Fruit fly (Drosophila melanogaster) whole organism, prepupa: ENCODE measurements around the gene CG14566.
A peak's percentile ranks its signal among the peaks of the same experiment; 100 is the strongest.

Source experiments
- CG10631 ChIP-seq: fragments of 200-800 bp; sonication (Bioruptor generic); optimal IDR thresholded peaks from 2 replicates; lab custom pipeline; 2016; ENCODE audit warnings: missing biosample characterization, missing genetic modification characterization
- CG11294 ChIP-seq: fragments of 200-800 bp; sonication (Bioruptor generic); IDR thresholded peaks from 2 replicates; pipeline ENCODE4 v1.3.6; 2022; ENCODE audit warnings: missing biosample characterization, missing genetic modification characterization
- CG1621 ChIP-seq: fragments of 200-800 bp; sonication (Bioruptor generic); optimal IDR thresholded peaks from 3 replicates; lab custom pipeline; 2018; ENCODE audit warnings: missing biosample characterization, mild to moderate bottlenecking, missing genetic modification characterization
- CG31627 ChIP-seq: fragments of 200-800 bp; sonication (Bioruptor generic); optimal IDR thresholded peaks from 3 replicates; lab custom pipeline; 2016; ENCODE audit warnings: missing biosample characterization, missing genetic modification characterization
- CG32006 ChIP-seq: fragments of 200-800 bp; sonication (Bioruptor generic); optimal IDR thresholded peaks from 3 replicates; lab custom pipeline; 2017; ENCODE audit warnings: missing biosample characterization, mild to moderate bottlenecking, missing genetic modification characterization
- CG34406 ChIP-seq: fragments of 200-800 bp; sonication (Bioruptor generic); optimal IDR thresholded peaks from 3 replicates; lab custom pipeline; 2016; ENCODE audit warnings: missing biosample characterization, missing genetic modification characterization
- CG3919 ChIP-seq: fragments of 200-800 bp; sonication (Bioruptor generic); optimal IDR thresholded peaks from 3 replicates; lab custom pipeline; 2016; ENCODE audit warnings: missing biosample characterization, missing genetic modification characterization
- CG4318 ChIP-seq: fragments of 200-800 bp; sonication (Bioruptor generic); optimal IDR thresholded peaks from 3 replicates; lab custom pipeline; 2017; ENCODE audit warnings: missing biosample characterization, mild to moderate bottlenecking, missing genetic modification characterization
- CG6276 ChIP-seq: fragments of 200-800 bp; sonication (Bioruptor generic); optimal IDR thresholded peaks from 2 replicates; lab custom pipeline; 2017; ENCODE audit warnings: missing biosample characterization, mild to moderate bottlenecking, missing genetic modification characterization
- CG6792 ChIP-seq: fragments of 200-800 bp; sonication (Bioruptor generic); optimal IDR thresholded peaks from 3 replicates; lab custom pipeline; 2016; ENCODE audit warnings: missing biosample characterization, missing genetic modification characterization
- CG7368 ChIP-seq: fragments of 200-800 bp; sonication (Bioruptor generic); optimal IDR thresholded peaks from 3 replicates; lab custom pipeline; 2016; ENCODE audit warnings: missing biosample characterization, missing genetic modification characterization
- CG8632 ChIP-seq: fragments of 200-800 bp; sonication (Bioruptor generic); optimal IDR thresholded peaks from 3 replicates; lab custom pipeline; 2016; ENCODE audit warnings: missing biosample characterization, missing genetic modification characterization
- CG9139 ChIP-seq: fragments of 200-800 bp; sonication (Bioruptor generic); optimal IDR thresholded peaks from 3 replicates; lab custom pipeline; 2017; ENCODE audit warnings: missing biosample characterization, mild to moderate bottlenecking, missing genetic modification characterization
- Eip75B ChIP-seq: fragments of 200-800 bp; sonication (Bioruptor generic); optimal IDR thresholded peaks from 3 replicates; lab custom pipeline; 2016; ENCODE audit warnings: missing biosample characterization, missing genetic modification characterization
- Eip78C ChIP-seq: fragments of 200-800 bp; sonication (Bioruptor generic); peaks from one replicate; lab custom pipeline; 2016; ENCODE audit warnings: missing biosample characterization, missing genetic modification characterization
- Eip93F ChIP-seq: fragments of 200-800 bp; sonication (Bioruptor generic); optimal IDR thresholded peaks from 2 replicates; lab custom pipeline; 2016; ENCODE audit warnings: missing biosample characterization, mild to moderate bottlenecking, missing genetic modification characterization
- Ets96B ChIP-seq: fragments of 200-800 bp; optimal IDR thresholded peaks from 2 replicates; lab custom pipeline; 2019; ENCODE audit warnings: missing biosample characterization, mild to moderate bottlenecking, missing genetic modification characterization, moderate library complexity
- Gug ChIP-seq: fragments of 200-800 bp; sonication (Bioruptor generic); IDR thresholded peaks from 2 replicates; pipeline ENCODE4 v1.3.6; 2022; ENCODE audit warnings: missing biosample characterization, missing genetic modification characterization
- Hr4 ChIP-seq: fragments of 200-800 bp; sonication (Bioruptor generic); optimal IDR thresholded peaks from 3 replicates; lab custom pipeline; 2016; ENCODE audit warnings: missing biosample characterization, missing genetic modification characterization
- Lpt ChIP-seq: fragments of 200-800 bp; sonication (Bioruptor generic); optimal IDR thresholded peaks from 3 replicates; lab custom pipeline; 2016; ENCODE audit warnings: missing biosample characterization, missing genetic modification characterization
- Met ChIP-seq: fragments of 200-800 bp; sonication (Bioruptor generic); optimal IDR thresholded peaks from 3 replicates; lab custom pipeline; 2016; ENCODE audit warnings: missing biosample characterization, missing genetic modification characterization
- OdsH ChIP-seq: fragments of 200-800 bp; sonication (Bioruptor generic); optimal IDR thresholded peaks from 3 replicates; lab custom pipeline; 2016; ENCODE audit warnings: missing biosample characterization, missing genetic modification characterization
- Smox ChIP-seq: fragments of 200-800 bp; sonication (Bioruptor generic); optimal IDR thresholded peaks from 3 replicates; lab custom pipeline; 2016; ENCODE audit warnings: missing biosample characterization, missing genetic modification characterization
- Sox102F ChIP-seq: fragments of 200-800 bp; sonication (Bioruptor generic); optimal IDR thresholded peaks from 2 replicates; lab custom pipeline; 2016; ENCODE audit warnings: missing biosample characterization, mild to moderate bottlenecking, missing genetic modification characterization
- Sox14 ChIP-seq: fragments of 200-800 bp; sonication (Bioruptor generic); optimal IDR thresholded peaks from 3 replicates; lab custom pipeline; 2016; ENCODE audit warnings: missing biosample characterization, missing genetic modification characterization
- Sox15 ChIP-seq: fragments of 200-800 bp; sonication (Bioruptor generic); optimal IDR thresholded peaks from 3 replicates; lab custom pipeline; 2016; ENCODE audit warnings: missing biosample characterization, missing genetic modification characterization
- achi ChIP-seq: fragments of 200-800 bp; sonication (Bioruptor generic); optimal IDR thresholded peaks from 3 replicates; lab custom pipeline; 2016; ENCODE audit warnings: missing biosample characterization, missing genetic modification characterization
- acj6 ChIP-seq: fragments of 200-800 bp; sonication (Bioruptor generic); optimal IDR thresholded peaks from 3 replicates; lab custom pipeline; 2016; ENCODE audit warnings: missing biosample characterization, missing genetic modification characterization
- cyc ChIP-seq: fragments of 200-800 bp; sonication (Bioruptor generic); optimal IDR thresholded peaks from 3 replicates; lab custom pipeline; 2016; ENCODE audit warnings: missing biosample characterization, missing genetic modification characterization
- dac ChIP-seq: fragments of 200-800 bp; sonication (Bioruptor generic); optimal IDR thresholded peaks from 2 replicates; lab custom pipeline; 2017; ENCODE audit warnings: missing biosample characterization, mild to moderate bottlenecking, missing genetic modification characterization
- dsx ChIP-seq: fragments of 200-800 bp; optimal IDR thresholded peaks from 3 replicates; lab custom pipeline; 2019; ENCODE audit warnings: missing biosample characterization, mild to moderate bottlenecking, missing genetic modification characterization, moderate library complexity; ENCODE audit not compliant: poor library complexity, severe bottlenecking
- eg ChIP-seq: fragments of 200-800 bp; sonication (Bioruptor generic); IDR thresholded peaks from 3 replicates; pipeline ENCODE4 v1.3.6; 2022; ENCODE audit warnings: missing biosample characterization, missing genetic modification characterization
- fkh ChIP-seq: fragments of 200-800 bp; sonication (Bioruptor generic); optimal IDR thresholded peaks from 3 replicates; lab custom pipeline; 2017; ENCODE audit warnings: missing biosample characterization, mild to moderate bottlenecking, missing genetic modification characterization, moderate library complexity
- lz ChIP-seq: fragments of 200-800 bp; sonication (Bioruptor generic); optimal IDR thresholded peaks from 3 replicates; lab custom pipeline; 2016; ENCODE audit warnings: missing biosample characterization, missing genetic modification characterization
- pdm3 ChIP-seq: fragments of 200-800 bp; sonication (Bioruptor generic); optimal IDR thresholded peaks from 3 replicates; lab custom pipeline; 2016; ENCODE audit warnings: missing biosample characterization, missing genetic modification characterization
- salr ChIP-seq, 2 experiments: fragments of 200-800 bp; sonication (Bioruptor generic); optimal IDR thresholded peaks; 3 replicates each; lab custom pipeline; 2016 to 2018; ENCODE audit warnings: missing biosample characterization in 2 of 2, missing genetic modification characterization in 2 of 2, mild to moderate bottlenecking in 1 of 2
- spab ChIP-seq: fragments of 200-800 bp; sonication (Bioruptor generic); optimal IDR thresholded peaks from 2 replicates; lab custom pipeline; 2017; ENCODE audit warnings: missing biosample characterization, mild to moderate bottlenecking, missing genetic modification characterization, missing genetic modification reagents
- svp ChIP-seq: fragments of 200-800 bp; sonication (Bioruptor generic); peaks from one replicate; lab custom pipeline; 2016; ENCODE audit warnings: missing biosample characterization, missing genetic modification characterization
- topi ChIP-seq: fragments of 200-800 bp; sonication (Bioruptor generic); optimal IDR thresholded peaks from 3 replicates; lab custom pipeline; 2016; ENCODE audit warnings: missing biosample characterization, missing genetic modification characterization
- vri ChIP-seq: fragments of 200-800 bp; sonication (Bioruptor generic); optimal IDR thresholded peaks from 3 replicates; lab custom pipeline; 2016; ENCODE audit warnings: missing biosample characterization, mild to moderate bottlenecking, missing genetic modification characterization

CG14566 gene

DNA sequence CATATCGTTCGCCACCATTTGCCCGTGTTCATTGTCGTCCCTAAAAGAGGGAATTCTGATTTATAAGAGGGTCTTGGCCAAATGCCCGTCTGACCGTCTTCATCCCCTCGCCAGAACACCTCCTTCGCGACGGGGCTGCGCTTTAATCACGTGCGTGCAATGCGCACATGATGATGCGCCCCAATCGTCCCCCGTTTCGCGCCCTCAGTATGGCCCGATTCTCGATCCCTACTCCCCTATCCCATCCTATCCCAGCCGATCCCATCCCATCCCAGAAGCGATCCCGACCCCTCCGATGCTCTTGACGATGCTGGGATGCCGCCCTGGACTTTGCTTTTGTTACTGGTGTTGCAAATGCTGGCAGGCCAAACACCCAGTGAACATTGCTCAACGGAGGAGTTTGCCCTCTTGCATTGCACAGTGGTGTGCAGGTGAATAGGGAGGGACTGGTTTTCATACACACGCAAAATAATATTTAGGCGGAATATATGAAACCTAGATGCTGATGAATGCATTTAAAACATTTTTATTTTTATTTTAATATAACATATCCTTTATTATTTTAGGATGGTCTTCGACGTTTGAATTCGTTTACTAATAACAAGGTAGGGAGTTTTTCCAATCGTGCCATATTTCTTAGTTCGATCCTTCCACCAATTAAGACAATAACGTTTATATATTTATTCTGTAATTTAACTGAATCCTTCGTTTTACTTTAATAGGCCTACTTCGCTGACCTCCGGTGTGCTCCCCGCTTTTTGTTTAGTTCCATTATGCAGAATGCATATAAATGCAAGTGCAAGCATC, 30.1 kb downstream of the CG14566 start (continued):
- TF ChIP-seq CG31627 (GFP tag; lab: Kevin White, UChicago) (peak; percentile 72), dsx (GFP tag; lab: Kevin White, UChicago) (peak; percentile 81), Sox102F (GFP tag; lab: Kevin White, UChicago) (peak; percentile 77), CG34406 (GFP tag; lab: Kevin White, UChicago) (peak; percentile 85), CG1621 (tag; lab: Kevin White, UChicago) (no peak), spab (GFP tag; lab: Kevin White, UChicago) (peak; percentile 91), topi (GFP tag; lab: Kevin White, UChicago) (peak; percentile 81), eg (GFP tag; lab: Robert Waterston, UW) (0 out of 3 replicates have a peak, but pooled peaks have one; percentile 21), Gug (GFP tag; lab: Robert Waterston, UW) (0 out of 2 replicates have a peak, but pooled peaks have one; percentile 26), CG4318 (GFP tag; lab: Kevin White, UChicago) (peak; percentile 60), Eip93F (peak; percentile 67), Eip78C (peak; percentile 96), CG8632 (GFP tag; lab: Kevin White, UChicago) (peak; percentile 83), CG6276 (GFP tag; lab: Kevin White, UChicago) (peak; percentile 68), Lpt (GFP tag; lab: Kevin White, UChicago) (peak; percentile 63), CG9139 (GFP tag; lab: Kevin White, UChicago) (peak; percentile 72), cyc (GFP tag; lab: Kevin White, UChicago) (peak; percentile 75), Smox (GFP tag; lab: Kevin White, UChicago) (peak; percentile 78), CG6792 (GFP tag; lab: Kevin White, UChicago) (peak; percentile 71), Eip75B (GFP tag; lab: Kevin White, UChicago) (peak; percentile 51), Sox15 (GFP tag; lab: Kevin White, UChicago) (peak; percentile 69), Sox14 (GFP tag; lab: Kevin White, UChicago) (peak; percentile 73), CG11294 (peak; percentile 33; the same call in 1 of the 2 replicates), lz (GFP tag; lab: Kevin White, UChicago) (peak; percentile 64), acj6 (GFP tag; lab: Kevin White, UChicago) (peak; percentile 88), Ets96B (peak; percentile 88), pdm3 (GFP tag; lab: Kevin White, UChicago) (peak; percentile 69), CG7368 (GFP tag; lab: Kevin White, UChicago) (peak; percentile 58), CG3919 (GFP tag; lab: Kevin White, UChicago) (peak; percentile 85), dac (GFP tag; lab: Kevin White, UChicago) (no peak), Met (GFP tag; lab: Kevin White, UChicago) (peak; percentile 82), fkh (GFP tag; lab: Kevin White, UChicago) (no peak), achi (GFP tag; lab: Kevin White, UChicago) (peak; percentile 85), OdsH (GFP tag; lab: Kevin White, UChicago) (peak; percentile 84)

DNA sequence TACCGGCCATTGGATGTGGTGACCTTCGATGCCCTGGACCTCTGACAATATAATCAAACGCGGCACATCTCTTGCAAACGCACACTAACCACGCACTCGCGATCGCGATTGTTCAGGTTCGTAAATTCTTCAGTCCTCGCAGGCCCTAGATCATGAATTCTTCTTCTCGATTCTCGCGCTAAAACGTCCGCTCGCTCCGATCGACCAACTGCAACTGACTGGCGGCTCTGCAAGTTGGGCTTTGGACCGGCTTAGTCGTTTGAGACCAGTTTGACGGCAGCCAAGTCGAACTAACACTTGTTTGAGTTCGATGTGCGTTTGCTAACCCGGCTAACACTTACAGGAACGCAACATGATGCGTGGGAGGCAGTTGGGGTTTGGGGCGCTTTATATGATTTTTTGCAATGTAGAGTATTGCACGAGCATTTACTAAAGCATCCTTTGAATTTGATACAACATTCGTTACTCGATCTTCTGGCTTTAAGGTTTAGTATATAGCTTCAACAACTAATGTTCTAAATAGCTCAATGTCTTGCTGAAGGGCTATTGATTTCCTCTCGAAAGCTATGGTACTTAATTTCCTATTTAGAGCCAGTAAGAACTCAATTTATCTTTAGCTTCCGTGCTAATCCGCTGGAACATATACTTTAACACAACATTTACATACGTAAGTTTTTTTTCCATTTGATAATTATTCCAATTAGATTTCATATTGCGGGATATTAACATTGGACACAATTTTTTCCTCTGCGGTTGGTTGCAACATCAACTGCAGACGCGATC, 33.8 kb downstream of the CG14566 start, which contains the start of gene CG32447:
Gene CG32447 (minus strand): TSS at position 222 of the 783 bp plus-strand sequence.
- TF ChIP-seq CG6792 (GFP tag; lab: Kevin White, UChicago) (no peak), vri (GFP tag; lab: Kevin White, UChicago) (no peak), CG32006 (GFP tag; lab: Kevin White, UChicago) (peak; percentile 59), svp (no peak), Hr4 (GFP tag; lab: Kevin White, UChicago) (peak; percentile 22), Eip78C (peak; percentile 63), dsx (GFP tag; lab: Kevin White, UChicago) (no peak), salr (GFP tag; optimal IDR thresholded peaks at IDR 0.05; lab: Kevin White, UChicago) (peak in 1 of 2 experiments; percentile 13), CG10631 (no peak), CG6276 (GFP tag; lab: Kevin White, UChicago) (peak; percentile 11)
